Worm (Caenorhabditis elegans) whole organism, midembryonic: Measurements from ENCODE around the gene T16G12.7.

ENCODE experiments used
- T22C8.4 ChIP-seq: fragments of 200-800 bp; sonication (Bioruptor generic); IDR thresholded peaks from 2 replicates; pipeline ENCODE4 v1.3.6; 2022; ENCODE audit warnings: missing genetic modification characterization, missing compliant biosample characterization
- flt-1 ChIP-seq: fragments of 200-800 bp; sonication (Bioruptor generic); IDR thresholded peaks from 2 replicates; pipeline ENCODE4 v1.3.6; 2022; ENCODE audit warnings: missing genetic modification characterization, missing compliant biosample characterization
- klf-2 ChIP-seq: fragments of 200-800 bp; sonication (Bioruptor generic); conservative IDR thresholded peaks from 2 replicates; pipeline ENCODE4 v1.3.6; 2022; ENCODE audit warnings: missing genetic modification reagents, missing genetic modification characterization, missing compliant biosample characterization
- ztf-23 ChIP-seq: fragments of 200-800 bp; sonication (Bioruptor generic); IDR thresholded peaks from 2 replicates; pipeline ENCODE4 v1.3.6; 2022; ENCODE audit warnings: missing genetic modification reagents, missing genetic modification characterization, missing compliant biosample characterization

DNA sequence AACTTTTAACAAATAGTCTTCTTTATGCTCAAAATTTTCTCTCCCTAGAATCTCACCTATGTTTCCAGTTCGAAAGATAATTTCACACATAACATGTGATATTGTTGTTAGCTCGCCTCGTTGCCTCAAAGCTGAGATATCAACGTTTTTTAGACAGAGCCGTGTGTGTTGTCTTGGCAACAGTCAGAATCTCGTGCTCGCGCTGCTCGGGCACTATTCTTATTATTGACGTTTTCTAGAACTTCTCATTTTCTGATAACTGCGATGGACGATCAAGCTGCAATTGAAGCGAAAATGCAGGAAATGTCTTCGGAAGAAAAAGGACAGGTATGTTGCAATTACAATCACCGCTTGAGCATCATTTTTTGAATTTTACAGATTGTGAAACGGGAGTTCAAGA is 4.1 kb downstream of the T16G12.7 start, which contains the start of gene xbx-3:
- TF ChIP-seq ztf-23 (GFP tag; lab: Robert Waterston, UW), result no peak
- no peak for TF ChIP-seq klf-2 (GFP tag; lab: Robert Waterston, UW)
- TF ChIP-seq flt-1, result no peak
- TF ChIP-seq T22C8.4, result no peak
